Fruit fly (Drosophila melanogaster) whole organism, embryonic: ENCODE data around the gene CG10804.

Experiments
- Awh ChIP-seq: fragments of 200-800 bp; sonication (Bioruptor generic); IDR thresholded peaks from 2 replicates; pipeline ENCODE4, ENCODE4 v1.3.6; 2022; ENCODE audit warnings: missing biosample characterization, missing genetic modification characterization
- BtbVII ChIP-seq: fragments of 200-800 bp; sonication (Bioruptor generic); optimal IDR thresholded peaks from 3 replicates; lab custom pipeline; 2017; ENCODE audit warnings: missing biosample characterization, mild to moderate bottlenecking, missing genetic modification characterization
- CG10147 ChIP-seq: fragments of 200-800 bp; sonication (Bioruptor generic); optimal IDR thresholded peaks from 2 replicates; lab custom pipeline; 2019; ENCODE audit warnings: missing biosample characterization, mild to moderate bottlenecking, missing genetic modification characterization, moderate library complexity
- CG1024 ChIP-seq: fragments of 200-800 bp; sonication (Bioruptor generic); IDR thresholded peaks from 2 replicates; pipeline ENCODE4 v1.3.6; 2022; ENCODE audit warnings: missing biosample characterization, missing genetic modification characterization
- CG11560 ChIP-seq: fragments of 200-800 bp; sonication (Bioruptor generic); IDR thresholded peaks from 3 replicates; pipeline ENCODE4 v1.3.6; 2022; ENCODE audit warnings: missing biosample characterization, missing genetic modification characterization
- CG11695 ChIP-seq: fragments of 200-800 bp; sonication (Bioruptor generic); IDR thresholded peaks from 3 replicates; pipeline ENCODE4 v1.3.6; 2022; ENCODE audit warnings: missing biosample characterization, missing genetic modification characterization
- CG12104 ChIP-seq: fragments of 200-800 bp; sonication (Bioruptor generic); optimal IDR thresholded peaks from 3 replicates; lab custom pipeline; 2016; ENCODE audit warnings: missing biosample characterization, missing genetic modification characterization
- CG13287 ChIP-seq: fragments of 200-800 bp; sonication (Bioruptor generic); IDR thresholded peaks from 2 replicates; pipeline ENCODE4 v1.3.6; 2022; ENCODE audit warnings: missing biosample characterization, missing genetic modification characterization; ENCODE audit not compliant: partially characterized antibody
- CG13894 ChIP-seq: fragments of 200-800 bp; sonication (Bioruptor generic); optimal IDR thresholded peaks from 3 replicates; lab custom pipeline; 2018; ENCODE audit warnings: missing biosample characterization, mild to moderate bottlenecking, missing genetic modification characterization, moderate library complexity
- CG14441 ChIP-seq: fragments of 200-800 bp; sonication (Bioruptor generic); IDR thresholded peaks from 2 replicates; pipeline ENCODE4 v1.3.6; 2022; ENCODE audit warnings: missing biosample characterization, missing genetic modification characterization
- CG14667 ChIP-seq: fragments of 200-800 bp; sonication (Bioruptor generic); IDR thresholded peaks from 2 replicates; pipeline ENCODE4 v1.3.6; 2022; ENCODE audit warnings: missing biosample characterization, missing genetic modification characterization
- CG15011 ChIP-seq: fragments of 200-800 bp; sonication (Bioruptor generic); optimal IDR thresholded peaks from 3 replicates; lab custom pipeline; 2018; ENCODE audit warnings: missing biosample characterization, mild to moderate bottlenecking, missing genetic modification characterization
- CG17186 ChIP-seq: fragments of 200-800 bp; sonication (Bioruptor generic); optimal IDR thresholded peaks from 3 replicates; lab custom pipeline; 2017; ENCODE audit warnings: missing biosample characterization, missing genetic modification reagents, missing genetic modification characterization
- CG18599 ChIP-seq: fragments of 200-800 bp; sonication (Bioruptor generic); optimal IDR thresholded peaks from 3 replicates; lab custom pipeline; 2017; ENCODE audit warnings: missing biosample characterization, missing genetic modification characterization, mild to moderate bottlenecking, moderate library complexity, missing genetic modification reagents
- CG30431 ChIP-seq: fragments of 200-800 bp; sonication (Bioruptor generic); optimal IDR thresholded peaks from 2 replicates; lab custom pipeline; 2017; ENCODE audit warnings: missing biosample characterization, missing genetic modification characterization
- CG3163 ChIP-seq: fragments of 200-800 bp; sonication (Bioruptor generic); optimal IDR thresholded peaks from 3 replicates; lab custom pipeline; 2016; ENCODE audit warnings: missing biosample characterization, missing genetic modification characterization
- CG32532 ChIP-seq: fragments of 200-800 bp; sonication (Bioruptor generic); IDR thresholded peaks from 2 replicates; pipeline ENCODE4 v1.3.6; 2022; ENCODE audit warnings: missing biosample characterization, missing genetic modification characterization
- CG33557 ChIP-seq: fragments of 200-800 bp; sonication (Bioruptor generic); optimal IDR thresholded peaks from 2 replicates; lab custom pipeline; 2019; ENCODE audit warnings: missing biosample characterization, mild to moderate bottlenecking, missing genetic modification characterization, moderate library complexity
- CG3995 ChIP-seq: fragments of 200-800 bp; sonication (Bioruptor generic); optimal IDR thresholded peaks from 3 replicates; lab custom pipeline; 2016; ENCODE audit warnings: missing biosample characterization, missing genetic modification characterization
- CG4360 ChIP-seq: fragments of 200-800 bp; sonication (Bioruptor generic); IDR thresholded peaks from 2 replicates; pipeline ENCODE4 v1.3.6; 2022; ENCODE audit warnings: missing biosample characterization, missing genetic modification characterization
- CG43689 ChIP-seq: fragments of 200-800 bp; sonication (Bioruptor generic); IDR thresholded peaks from 2 replicates; pipeline ENCODE4 v1.3.6; 2022; ENCODE audit warnings: missing biosample characterization, missing genetic modification characterization
- CG4730 ChIP-seq: fragments of 200-800 bp; sonication (Bioruptor generic); IDR thresholded peaks from 2 replicates; pipeline ENCODE4 v1.3.6; 2022; ENCODE audit warnings: missing biosample characterization, missing genetic modification characterization
- CG4854 ChIP-seq: fragments of 200-800 bp; sonication (Bioruptor generic); optimal IDR thresholded peaks from 2 replicates; lab custom pipeline; 2016; ENCODE audit warnings: missing biosample characterization, missing genetic modification characterization, inconsistent platforms
- CG7271 ChIP-seq: fragments of 200-800 bp; sonication (Bioruptor generic); optimal IDR thresholded peaks from 2 replicates; lab custom pipeline; 2018; ENCODE audit warnings: missing biosample characterization, mild to moderate bottlenecking, missing genetic modification characterization, moderate library complexity
- CG9727 ChIP-seq: fragments of 200-800 bp; sonication (Bioruptor generic); optimal IDR thresholded peaks from 3 replicates; lab custom pipeline; 2017; ENCODE audit warnings: missing biosample characterization, mild to moderate bottlenecking, missing genetic modification characterization
- Dip3 ChIP-seq: fragments of 200-800 bp; sonication (Bioruptor generic); optimal IDR thresholded peaks from 3 replicates; lab custom pipeline; 2016; ENCODE audit warnings: missing biosample characterization, missing genetic modification characterization
- Ets97D ChIP-seq: fragments of 200-800 bp; sonication (Bioruptor generic); optimal IDR thresholded peaks from 3 replicates; lab custom pipeline; 2016; ENCODE audit warnings: missing biosample characterization, missing genetic modification characterization
- Lhr ChIP-seq: fragments of 200-800 bp; sonication (Bioruptor generic); optimal IDR thresholded peaks from 3 replicates; lab custom pipeline; 2017; ENCODE audit warnings: mild to moderate bottlenecking, missing biosample characterization, missing genetic modification reagents, missing genetic modification characterization
- Meics ChIP-seq: fragments of 200-800 bp; sonication (Bioruptor generic); optimal IDR thresholded peaks from 2 replicates; lab custom pipeline; 2017; ENCODE audit warnings: missing biosample characterization, mild to moderate bottlenecking, missing genetic modification characterization
- Poxn ChIP-seq: fragments of 200-800 bp; sonication (Bioruptor generic); IDR thresholded peaks from 2 replicates; pipeline ENCODE4 v1.3.6; 2022; ENCODE audit warnings: missing biosample characterization, missing genetic modification characterization
- Rfx ChIP-seq: fragments of 200-800 bp; sonication (Bioruptor generic); IDR thresholded peaks from 2 replicates; pipeline ENCODE4 v1.3.6; 2022; ENCODE audit warnings: missing biosample characterization, missing genetic modification characterization
- Sox100B ChIP-seq: fragments of 200-800 bp; sonication (Bioruptor generic); optimal IDR thresholded peaks from 3 replicates; lab custom pipeline; 2018; ENCODE audit warnings: missing biosample characterization, mild to moderate bottlenecking, missing genetic modification characterization
- Sry-δ ChIP-seq: fragments of 200-800 bp; sonication (Bioruptor generic); optimal IDR thresholded peaks from 2 replicates; lab custom pipeline; 2016; ENCODE audit warnings: missing biosample characterization, missing genetic modification characterization
- abd-A ChIP-seq: fragments of 200-800 bp; sonication (Bioruptor generic); optimal IDR thresholded peaks from 3 replicates; lab custom pipeline; 2019; ENCODE audit warnings: missing biosample characterization, mild to moderate bottlenecking, missing genetic modification characterization, moderate library complexity
- crc ChIP-seq: fragments of 200-800 bp; sonication (Bioruptor generic); optimal IDR thresholded peaks from 2 replicates; lab custom pipeline; 2016; ENCODE audit warnings: missing biosample characterization, missing genetic modification characterization
- dan ChIP-seq: fragments of 200-800 bp; sonication (Bioruptor generic); IDR thresholded peaks from 2 replicates; pipeline ENCODE4 v1.3.6; 2022; ENCODE audit warnings: missing biosample characterization, missing genetic modification characterization
- en ChIP-seq: fragments of 200-800 bp; sonication (Bioruptor generic); optimal IDR thresholded peaks from 2 replicates; lab custom pipeline; 2016; ENCODE audit warnings: missing biosample characterization, missing genetic modification characterization
- fd64A ChIP-seq: fragments of 200-800 bp; sonication (Bioruptor generic); optimal IDR thresholded peaks from 3 replicates; lab custom pipeline; 2018; ENCODE audit warnings: missing biosample characterization, mild to moderate bottlenecking, missing genetic modification characterization
- gce ChIP-seq: fragments of 200-800 bp; sonication (Bioruptor generic); IDR thresholded peaks from 3 replicates; pipeline ENCODE4 v1.3.6; 2022; ENCODE audit warnings: missing biosample characterization, missing genetic modification characterization
- gcm ChIP-seq: fragments of 200-800 bp; sonication (Bioruptor generic); optimal IDR thresholded peaks from 2 replicates; lab custom pipeline; 2019; ENCODE audit warnings: missing biosample characterization, mild to moderate bottlenecking, missing genetic modification characterization, moderate library complexity
- hth ChIP-seq: fragments of >200 bp; optimal IDR thresholded peaks from 2 replicates; lab custom pipeline; 2017; ENCODE audit warnings: inconsistent platforms
- kni ChIP-seq: fragments of 200-800 bp; sonication (Bioruptor generic); optimal IDR thresholded peaks from 3 replicates; lab custom pipeline; 2017; ENCODE audit warnings: mild to moderate bottlenecking, missing biosample characterization, missing genetic modification reagents, missing genetic modification characterization
- lola ChIP-seq, 3 experiments: fragments of >200 bp in 2 of 3; fragments of 200-800 bp in 1 of 3; sonication (Bioruptor generic) in 1 of 3; optimal IDR thresholded peaks; 2 replicates each; lab custom pipeline; 2017 to 2019; ENCODE audit warnings: missing biosample characterization in 3 of 3, missing genetic modification characterization in 3 of 3, mild to moderate bottlenecking in 1 of 3, moderate library complexity in 1 of 3
- row ChIP-seq: fragments of 200-800 bp; sonication (Bioruptor generic); IDR thresholded peaks from 3 replicates; pipeline ENCODE4 v1.3.6; 2022; ENCODE audit warnings: missing biosample characterization, missing genetic modification characterization
- scrt ChIP-seq: fragments of 200-800 bp; sonication (Bioruptor generic); optimal IDR thresholded peaks from 2 replicates; lab custom pipeline; 2018; ENCODE audit warnings: missing biosample characterization, mild to moderate bottlenecking, missing genetic modification characterization, moderate library complexity
- sens-2 ChIP-seq: fragments of 200-800 bp; sonication (Bioruptor generic); IDR thresholded peaks from 2 replicates; pipeline ENCODE4 v1.3.6; 2022; ENCODE audit warnings: missing biosample characterization, missing genetic modification characterization
- sima ChIP-seq: fragments of 200-800 bp; sonication (Bioruptor generic); optimal IDR thresholded peaks from 2 replicates; lab custom pipeline; 2016; ENCODE audit warnings: missing biosample characterization, missing genetic modification characterization
- stc ChIP-seq: fragments of 200-800 bp; sonication (Bioruptor generic); IDR thresholded peaks from 2 replicates; pipeline ENCODE4 v1.3.6; 2022; ENCODE audit warnings: missing biosample characterization, missing genetic modification characterization
- tup ChIP-seq: fragments of 200-800 bp; sonication (Bioruptor generic); optimal IDR thresholded peaks from 2 replicates; lab custom pipeline; 2016; ENCODE audit warnings: missing biosample characterization, mild to moderate bottlenecking, missing genetic modification characterization, moderate library complexity
- wek ChIP-seq: fragments of 200-800 bp; sonication (Bioruptor generic); optimal IDR thresholded peaks from 3 replicates; lab custom pipeline; 2018; ENCODE audit warnings: missing biosample characterization, mild to moderate bottlenecking, missing genetic modification characterization, moderate library complexity
- zen2 ChIP-seq: fragments of 200-800 bp; sonication (Bioruptor generic); IDR thresholded peaks from 3 replicates; pipeline ENCODE4 v1.3.6; 2022; ENCODE audit warnings: missing biosample characterization, missing genetic modification characterization; ENCODE audit not compliant: partially characterized antibody

CG10804 gene

dm6 chrX:3427614-3427965 lies 54.5 kb downstream of the CG10804 start (continued):
- TF ChIP-seq sens-2, result peak; percentile 48
- TF ChIP-seq Meics, result no peak
- no peak for TF ChIP-seq scrt (GFP tag; lab: Kevin White, UChicago)
- no peak for TF ChIP-seq zen2
- no peak for TF ChIP-seq CG4730 (GFP tag; lab: Robert Waterston, UW)
- peak; percentile 85 for TF ChIP-seq gcm (GFP tag; lab: Kevin White, UChicago)
- TF ChIP-seq CG3163, result peak; percentile 53
- no peak for TF ChIP-seq CG12104 (GFP tag; lab: Kevin White, UChicago)
- peak; percentile 82 for TF ChIP-seq CG9727
- TF ChIP-seq CG3995 (GFP tag; lab: Kevin White, UChicago), result no peak
- no peak for TF ChIP-seq gce (GFP tag; lab: Robert Waterston, UW)
- TF ChIP-seq CG33557 (GFP tag; lab: Kevin White, UChicago), result peak; percentile 87
- peak; percentile 4 for TF ChIP-seq Sox100B (GFP tag; lab: Kevin White, UChicago)
- peak; percentile 30 for TF ChIP-seq Dip3 (GFP tag; lab: Kevin White, UChicago)
- peak; percentile 47 for TF ChIP-seq CG30431 (GFP tag; lab: Kevin White, UChicago)
- TF ChIP-seq Ets97D, result peak; percentile 29
- TF ChIP-seq BtbVII (GFP tag; lab: Kevin White, UChicago), result no peak
- TF ChIP-seq Lhr, result peak; percentile 36
- no peak for TF ChIP-seq CG13894 (tag; lab: Kevin White, UChicago)
- no peak for TF ChIP-seq Poxn (GFP tag; lab: Robert Waterston, UW)
- peak; percentile 10 for TF ChIP-seq CG15011 (GFP tag; lab: Kevin White, UChicago)
- TF ChIP-seq Rfx (GFP tag; lab: Robert Waterston, UW), result peak; percentile 32; the same call in 1 of the 2 replicates
- peak; percentile 11 for TF ChIP-seq wek (GFP tag; lab: Kevin White, UChicago)
- no peak for TF ChIP-seq CG43689 (GFP tag; lab: Robert Waterston, UW)
- no peak for TF ChIP-seq fd64A (GFP tag; lab: Kevin White, UChicago)
- peak; percentile 28 for TF ChIP-seq tup (GFP tag; lab: Kevin White, UChicago)
- peak; percentile 16 for TF ChIP-seq Sry-δ
- TF ChIP-seq CG13287 (GFP tag; lab: Robert Waterston, UW), result no peak
- peak; percentile 2 for TF ChIP-seq CG18599 (GFP tag; lab: Kevin White, UChicago)
- TF ChIP-seq CG11560 (tag; lab: Robert Waterston, UW), result 0 out of 3 replicates have a peak, but pooled peaks have one; percentile 16
- TF ChIP-seq kni, result no peak
- TF ChIP-seq Awh (GFP tag; lab: Robert Waterston, UW), result peak; percentile 57; the same call in 1 of the 2 replicates
- TF ChIP-seq CG7271 (tag; lab: Kevin White, UChicago), result peak; percentile 26
- TF ChIP-seq CG32532 (GFP tag; lab: Robert Waterston, UW), result peak; percentile 66
- TF ChIP-seq lola (GFP tag; optimal IDR thresholded peaks at IDR 0.05; lab: Kevin White, UChicago), result peak in 1 of 3 experiments; percentile 93
- TF ChIP-seq CG4360 (GFP tag; lab: Robert Waterston, UW), result 0 out of 2 replicates have a peak, but pooled peaks have one; percentile 6
- no peak for TF ChIP-seq CG10147 (GFP tag; lab: Kevin White, UChicago)
- TF ChIP-seq CG4854 (GFP tag; lab: Kevin White, UChicago), result peak; percentile 4
- peak; percentile 17 for TF ChIP-seq en (GFP tag; lab: Kevin White, UChicago)
- no peak for TF ChIP-seq CG17186 (GFP tag; lab: Kevin White, UChicago)
- peak; percentile 56; the same call in 1 of the 2 replicates for TF ChIP-seq stc
- TF ChIP-seq CG11695 (GFP tag; lab: Robert Waterston, UW), result 0 out of 3 replicates have a peak, but pooled peaks have one; percentile 53
- no peak for TF ChIP-seq sima (GFP tag; lab: Kevin White, UChicago)
- TF ChIP-seq crc (GFP tag; lab: Kevin White, UChicago), result peak; percentile 45
- peak; percentile 82 for TF ChIP-seq row (GFP tag; lab: Robert Waterston, UW)
- TF ChIP-seq CG14667 (GFP tag; lab: Robert Waterston, UW), result no peak
- TF ChIP-seq hth (lab: Kevin White, UChicago), result no peak
- TF ChIP-seq CG1024 (GFP tag; lab: Robert Waterston, UW), result peak; percentile 67; the same call in 1 of the 2 replicates
- TF ChIP-seq dan, result peak; percentile 88
- TF ChIP-seq CG14441 (GFP tag; lab: Robert Waterston, UW), result peak; percentile 50; the same call in 1 of the 2 replicates
- no peak for TF ChIP-seq abd-A
